Worm (Caenorhabditis elegans) whole organism, late embryonic: Measurements from ENCODE around the gene srw-48.

Experiments
- C08G9.2 ChIP-seq: sonication (generic microtip); optimal IDR thresholded peaks from 2 replicates; lab custom pipeline; 2016; ENCODE audit warnings: mild to moderate bottlenecking, missing genetic modification characterization, moderate library complexity, missing compliant biosample characterization
- F13H6.1 ChIP-seq: sonication (generic microtip); optimal IDR thresholded peaks from 2 replicates; lab custom pipeline; 2016; ENCODE audit warnings: missing genetic modification characterization, missing compliant biosample characterization
- Y22D7AL.16 ChIP-seq: sonication (generic microtip); optimal IDR thresholded peaks from 2 replicates; lab custom pipeline; 2016; ENCODE audit warnings: missing genetic modification characterization, missing compliant biosample characterization
- ceh-22 ChIP-seq: sonication (generic microtip); optimal IDR thresholded peaks from 2 replicates; lab custom pipeline; 2017; ENCODE audit warnings: missing biosample characterization, missing genetic modification characterization
- ceh-48 ChIP-seq: sonication (generic microtip); optimal IDR thresholded peaks from 2 replicates; lab custom pipeline; 2016; ENCODE audit warnings: missing genetic modification characterization, inconsistent platforms, missing compliant biosample characterization
- che-1 ChIP-seq: sonication (generic microtip); optimal IDR thresholded peaks from 2 replicates; lab custom pipeline; 2016; ENCODE audit warnings: mild to moderate bottlenecking, missing genetic modification characterization, missing compliant biosample characterization
- hlh-13 ChIP-seq: fragments of 200-800 bp; sonication (Bioruptor generic); optimal IDR thresholded peaks from 2 replicates; lab custom pipeline; 2018; ENCODE audit warnings: mild to moderate bottlenecking, missing genetic modification characterization, missing compliant biosample characterization
- hlh-6 ChIP-seq: sonication (generic microtip); optimal IDR thresholded peaks from 2 replicates; lab custom pipeline; 2016; ENCODE audit warnings: missing genotype, missing genetic modification characterization, missing compliant biosample characterization
- nhr-11 ChIP-seq: fragments of 150-350 bp; optimal IDR thresholded peaks from 2 replicates; lab custom pipeline; 2014; ENCODE audit warnings: missing biosample characterization, missing genetic modification characterization
- nhr-232 ChIP-seq: sonication (generic microtip); optimal IDR thresholded peaks from 2 replicates; lab custom pipeline; 2016; ENCODE audit warnings: missing genetic modification characterization, missing compliant biosample characterization
- ref-2 ChIP-seq: sonication (generic microtip); optimal IDR thresholded peaks from 2 replicates; lab custom pipeline; 2016; ENCODE audit warnings: missing genetic modification characterization, missing compliant biosample characterization
- sdc-2 ChIP-seq: sonication (generic microtip); optimal IDR thresholded peaks from 2 replicates; lab custom pipeline; 2016; ENCODE audit warnings: missing genotype, missing genetic modification characterization, missing compliant biosample characterization
- unc-86 ChIP-seq: sonication (generic microtip); optimal IDR thresholded peaks from 2 replicates; lab custom pipeline; 2016; ENCODE audit warnings: missing genetic modification characterization, missing compliant biosample characterization

Gene srw-48

ce11 chrV:16460866-16461265 lies 40.1 kb downstream of the srw-48 start, which contains the start of gene srh-142:
Gene srh-142, minus strand, starts transcription at chrV:16460966.
- TF ChIP-seq sdc-2 (no peak), nhr-232 (tag; lab: Kevin White, UChicago) (no peak)

- no peak for TF ChIP-seq nhr-11 (tag; lab: Kevin White, UChicago)
- TF ChIP-seq, all 69 proteins: peak for 0
These were observed 47.0 kb downstream of the srw-48 start, which contains the start of gene sru-44 for ce11 chrV:16467840-16468239. Gene sru-44, minus strand, starts transcription at chrV:16467940.

ce11 chrV:16470916-16471315 lies 50.1 kb downstream of the srw-48 start, which contains the start of gene srh-138:
Gene srh-138, minus strand, starts transcription at chrV:16471016.
- TF ChIP-seq ref-2 (tag; lab: Kevin White, UChicago) (no peak), unc-86 (no peak)

- TF ChIP-seq F13H6.1 (tag; lab: Kevin White, UChicago) (no peak), ceh-22 (tag; lab: Kevin White, UChicago) (no peak), C08G9.2 (tag; lab: Kevin White, UChicago) (no peak), Y22D7AL.16 (tag; lab: Kevin White, UChicago) (no peak), hlh-6 (tag; lab: Kevin White, UChicago) (no peak), hlh-13 (GFP tag; lab: Kevin White, UChicago) (no peak), che-1 (no peak), ceh-48 (tag; lab: Kevin White, UChicago) (no peak)
These were observed 51.3 kb downstream of the srw-48 start, which contains the start of gene srw-35 for ce11 chrV:16471995-16472563. Gene srw-35, plus strand, starts transcription at chrV:16472513.
